Worm (Caenorhabditis elegans): ENCODE measurements around the gene R11H6.2.

DNA sequence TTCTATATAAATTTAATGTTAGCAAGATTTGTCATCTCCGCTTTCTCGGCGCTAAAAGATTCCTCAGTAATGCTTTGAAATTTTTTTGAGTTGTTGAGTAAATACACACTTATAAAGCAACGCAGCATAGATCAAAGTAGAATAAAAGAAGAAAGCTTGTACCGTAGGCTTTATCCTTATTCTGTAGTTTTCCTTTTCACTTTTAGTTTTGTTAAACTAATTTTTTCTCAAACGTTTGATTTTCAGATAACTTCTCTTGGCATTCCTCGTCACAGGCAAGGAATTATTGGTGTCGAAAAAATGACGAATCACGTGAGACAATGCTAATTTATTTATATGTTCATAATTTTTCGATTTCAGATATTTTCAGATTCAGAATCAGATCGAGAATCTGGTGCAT lies 35.2 kb upstream of the R11H6.2 start, which contains the start of gene C53A5.11:
- TF ChIP-seq ama-1 (optimal IDR thresholded peaks at IDR 0.05), result no peak
- TF ChIP-seq ceh-82 (tag; optimal IDR thresholded peaks at IDR 0.05), result no peak
- TF ChIP-seq unc-62 (GFP tag; optimal IDR thresholded peaks at IDR 0.05), result no peak
- no peak for TF ChIP-seq blmp-1 (tag; optimal IDR thresholded peaks at IDR 0.05; ENCODE audit: insufficient read depth)
- TF ChIP-seq gmeb-1 (tag; optimal IDR thresholded peaks at IDR 0.05), result no peak
- TF ChIP-seq R02D3.7 (tag; optimal IDR thresholded peaks at IDR 0.05), result no peak
- no peak for TF ChIP-seq sma-3 (GFP tag; optimal IDR thresholded peaks at IDR 0.05)
- TF ChIP-seq nhr-237 (tag; optimal IDR thresholded peaks at IDR 0.05), result no peak
- TF ChIP-seq sma-9 (GFP tag; optimal IDR thresholded peaks at IDR 0.05), result no peak
- TF ChIP-seq sma-9 (tag; optimal IDR thresholded peaks at IDR 0.05), result no peak
- no peak for TF ChIP-seq ZK546.5 (tag; optimal IDR thresholded peaks at IDR 0.05)
- TF ChIP-seq lsy-2 (tag; optimal IDR thresholded peaks at IDR 0.05), result no peak
- TF ChIP-seq snpc-4 (tag; optimal IDR thresholded peaks at IDR 0.05), result no peak
- no peak for TF ChIP-seq ztf-11 (tag; optimal IDR thresholded peaks at IDR 0.05)
